Worm (Caenorhabditis elegans) whole organism, young adult: Measurements from ENCODE around the gene imp-2.

Source experiments
- B0019.2 ChIP-seq: fragments of 200-800 bp; sonication (Bioruptor generic); conservative IDR thresholded peaks from 2 replicates; pipeline ENCODE4 v1.3.6; 2022; ENCODE audit warnings: missing genetic modification reagents, missing genetic modification characterization, missing compliant biosample characterization
- B0261.1 ChIP-seq: sonication (generic microtip); optimal IDR thresholded peaks from 2 replicates; lab custom pipeline; 2016; ENCODE audit warnings: mild to moderate bottlenecking, missing genetic modification characterization, moderate library complexity, missing compliant biosample characterization
- F22D6.2 ChIP-seq: sonication (generic microtip); optimal IDR thresholded peaks from 2 replicates; lab custom pipeline; 2016; ENCODE audit warnings: mild to moderate bottlenecking, missing genetic modification characterization, missing compliant biosample characterization
- F33H1.4 ChIP-seq: fragments of 200-800 bp; sonication (Bioruptor generic); IDR thresholded peaks from 2 replicates; pipeline ENCODE4 v1.3.6; 2022; ENCODE audit warnings: missing genetic modification reagents, missing genetic modification characterization, missing compliant biosample characterization
- T07F8.4 ChIP-seq: sonication (generic microtip); optimal IDR thresholded peaks from 2 replicates; lab custom pipeline; 2016; ENCODE audit warnings: mild to moderate bottlenecking, missing genetic modification characterization, moderate library complexity, missing compliant biosample characterization
- Y56A3A.18 ChIP-seq: fragments of 200-800 bp; sonication (Bioruptor generic); IDR thresholded peaks from 2 replicates; pipeline ENCODE4 v1.3.6; 2022; ENCODE audit warnings: missing genetic modification reagents, missing genetic modification characterization, missing compliant biosample characterization
- Y67H2A.10 ChIP-seq: fragments of 200-800 bp; sonication (Bioruptor generic); conservative IDR thresholded peaks from 2 replicates; pipeline ENCODE4 v1.3.6; 2022; ENCODE audit warnings: missing genetic modification reagents, missing genetic modification characterization, missing compliant biosample characterization
- Y79H2A.3 ChIP-seq: fragments of 200-800 bp; sonication (Bioruptor generic); conservative IDR thresholded peaks from 2 replicates; pipeline ENCODE4 v1.3.6; 2022; ENCODE audit warnings: missing genetic modification reagents, missing genetic modification characterization, missing compliant biosample characterization
- ZK185.1 ChIP-seq: sonication (generic microtip); optimal IDR thresholded peaks from 2 replicates; lab custom pipeline; 2016; ENCODE audit warnings: mild to moderate bottlenecking, missing genetic modification characterization, missing compliant biosample characterization; ENCODE audit not compliant: poor library complexity, severe bottlenecking
- ama-1 ChIP-seq, 3 experiments: fragments of 150-350 bp in 1 of 3; sonication (generic microtip) in 2 of 3; optimal IDR thresholded peaks; 2 replicates each; lab custom pipeline; 2014 to 2018; ENCODE audit warnings: missing biosample characterization in 2 of 3, missing genetic modification characterization in 2 of 3, missing genetic modification reagents in 2 of 3
- attf-3 ChIP-seq: fragments of 200-800 bp; sonication (Bioruptor generic); conservative IDR thresholded peaks from 2 replicates; pipeline ENCODE4 v1.3.6; 2022; ENCODE audit warnings: missing genetic modification reagents, missing genetic modification characterization, missing compliant biosample characterization
- attf-6 ChIP-seq: fragments of 200-800 bp; sonication (Bioruptor generic); IDR thresholded peaks from 2 replicates; pipeline ENCODE4 v1.3.6; 2022; ENCODE audit warnings: missing genetic modification reagents, missing genetic modification characterization, missing compliant biosample characterization
- bed-1 ChIP-seq: fragments of 200-800 bp; sonication (Bioruptor generic); IDR thresholded peaks from 2 replicates; pipeline ENCODE4 v1.3.6; 2022; ENCODE audit warnings: missing genetic modification reagents, missing genetic modification characterization, missing compliant biosample characterization
- ceh-79 ChIP-seq: sonication (generic microtip); optimal IDR thresholded peaks from 2 replicates; lab custom pipeline; 2017; ENCODE audit warnings: mild to moderate bottlenecking, missing genetic modification characterization, missing compliant biosample characterization
- dpff-1 ChIP-seq: sonication (generic microtip); optimal IDR thresholded peaks from 2 replicates; lab custom pipeline; 2017; ENCODE audit warnings: mild to moderate bottlenecking, missing genetic modification characterization, missing compliant biosample characterization
- egl-44 ChIP-seq: fragments of 200-800 bp; sonication (Bioruptor generic); IDR thresholded peaks from 2 replicates; pipeline ENCODE4 v1.3.6; 2022; ENCODE audit warnings: missing genetic modification reagents, missing genetic modification characterization, missing compliant biosample characterization
- gei-17 ChIP-seq: fragments of 200-800 bp; sonication (Bioruptor generic); optimal IDR thresholded peaks from 2 replicates; lab custom pipeline; 2018; ENCODE audit warnings: mild to moderate bottlenecking, missing genetic modification characterization, missing compliant biosample characterization
- hlh-26 ChIP-seq: fragments of 200-800 bp; sonication (Bioruptor generic); conservative IDR thresholded peaks from 2 replicates; pipeline ENCODE4 v1.3.6; 2022; ENCODE audit warnings: missing genetic modification reagents, missing genetic modification characterization, missing compliant biosample characterization
- hsf-1 ChIP-seq: fragments of 200-800 bp; sonication (Bioruptor generic); IDR thresholded peaks from 2 replicates; pipeline ENCODE4 v1.3.6; 2022; ENCODE audit warnings: missing genetic modification reagents, missing genetic modification characterization, missing compliant biosample characterization
- lin-35 ChIP-seq, 3 experiments: fragments of 150-350 bp in 2 of 3; sonication (generic microtip) in 1 of 3; optimal IDR thresholded peaks; 2 replicates each; lab custom pipeline; 2014 to 2018; ENCODE audit warnings: missing biosample characterization in 3 of 3, missing genetic modification characterization in 3 of 3, missing genetic modification reagents in 3 of 3
- lsy-27 ChIP-seq: sonication (generic microtip); optimal IDR thresholded peaks from 2 replicates; lab custom pipeline; 2017; ENCODE audit warnings: missing genetic modification characterization, mild to moderate bottlenecking, missing compliant biosample characterization, antibody characterized with exemption, missing genotype, borderline replicate concordance; ENCODE audit not compliant: insufficient read depth
- madf-8 ChIP-seq: fragments of 200-800 bp; sonication (Bioruptor generic); conservative IDR thresholded peaks from 2 replicates; pipeline ENCODE4 v1.3.6; 2022; ENCODE audit warnings: missing genetic modification reagents, missing genetic modification characterization, missing compliant biosample characterization
- mel-28 ChIP-seq: sonication (generic microtip); optimal IDR thresholded peaks from 2 replicates; lab custom pipeline; 2016; ENCODE audit warnings: borderline replicate concordance, mild to moderate bottlenecking, missing genetic modification characterization, missing compliant biosample characterization
- nfyb-1 ChIP-seq: fragments of 200-800 bp; sonication (Bioruptor generic); IDR thresholded peaks from 2 replicates; pipeline ENCODE4 v1.3.6; 2022; ENCODE audit warnings: missing genetic modification reagents, missing genetic modification characterization, missing compliant biosample characterization
- sea-2 ChIP-seq: fragments of 200-800 bp; sonication (Bioruptor generic); IDR thresholded peaks from 2 replicates; pipeline ENCODE4 v1.3.6; 2022; ENCODE audit warnings: missing genetic modification characterization, missing compliant biosample characterization
- snpc-1.1 ChIP-seq: sonication (generic microtip); optimal IDR thresholded peaks from 2 replicates; lab custom pipeline; 2017; ENCODE audit warnings: missing genetic modification characterization, mild to moderate bottlenecking, missing compliant biosample characterization, antibody characterized with exemption, moderate library complexity, missing genotype, missing genetic modification reagents; ENCODE audit not compliant: insufficient read depth
- snpc-1.3 ChIP-seq: sonication (generic microtip); optimal IDR thresholded peaks from 2 replicates; lab custom pipeline; 2017; ENCODE audit warnings: missing genetic modification characterization, mild to moderate bottlenecking, missing compliant biosample characterization, antibody characterized with exemption, moderate library complexity, missing genotype, missing genetic modification reagents; ENCODE audit not compliant: insufficient read depth
- snpc-3.4 ChIP-seq: sonication (generic microtip); optimal IDR thresholded peaks from 2 replicates; lab custom pipeline; 2017; ENCODE audit warnings: missing genetic modification characterization, mild to moderate bottlenecking, missing compliant biosample characterization, antibody characterized with exemption, moderate library complexity, missing genotype, missing genetic modification reagents
- snpc-4 ChIP-seq, 5 experiments: fragments of 150-350 bp in 1 of 5; sonication (generic microtip) in 4 of 5; optimal IDR thresholded peaks; 2 replicates each; lab custom pipeline; 2014 to 2018; ENCODE audit warnings: missing genetic modification characterization in 5 of 5, missing biosample characterization in 3 of 5, antibody characterized with exemption in 2 of 5, mild to moderate bottlenecking in 2 of 5, missing compliant biosample characterization in 2 of 5, missing genotype in 2 of 5, moderate library complexity in 2 of 5, missing genetic modification reagents in 1 of 5
- unc-130 ChIP-seq: sonication (generic microtip); optimal IDR thresholded peaks from 2 replicates; lab custom pipeline; 2016; ENCODE audit warnings: missing genetic modification reagents, missing genetic modification characterization, missing compliant biosample characterization
- zfh-2 ChIP-seq: fragments of 200-800 bp; sonication (Bioruptor generic); conservative IDR thresholded peaks from 2 replicates; pipeline ENCODE4 v1.3.6; 2022; ENCODE audit warnings: missing genetic modification reagents, missing genetic modification characterization, missing compliant biosample characterization
- ztf-3 ChIP-seq: fragments of 200-800 bp; sonication (Bioruptor generic); optimal IDR thresholded peaks from 2 replicates; lab custom pipeline; 2018; ENCODE audit warnings: mild to moderate bottlenecking, missing genetic modification characterization, missing compliant biosample characterization

Gene imp-2

DNA sequence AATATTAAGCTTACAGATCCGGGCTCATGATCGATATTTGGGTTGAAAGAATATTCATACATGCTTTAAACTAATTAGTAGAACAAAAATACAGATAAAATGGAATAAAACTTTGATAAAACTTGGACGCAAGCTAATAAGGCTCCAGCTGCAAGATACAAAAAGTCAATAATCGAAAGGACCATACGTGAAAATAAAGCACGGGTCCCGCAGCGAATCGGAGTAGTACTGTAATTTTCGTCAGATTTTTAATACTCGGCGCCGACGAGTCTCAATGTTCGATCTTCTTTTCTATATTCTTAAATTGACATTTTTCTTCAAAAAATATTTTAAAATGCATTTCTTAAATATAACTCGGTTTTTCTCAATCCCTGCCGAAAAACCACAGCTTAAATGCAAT lies 6.0 kb upstream of the imp-2 start, which contains the start of gene spo-11 (continued):
- TF ChIP-seq Y67H2A.10 (GFP tag; lab: Robert Waterston, UW): no peak
- TF ChIP-seq bed-1 (GFP tag; lab: Robert Waterston, UW): no peak
- peak; percentile 92 for TF ChIP-seq F33H1.4
- peak; percentile 48 for TF ChIP-seq madf-8 (GFP tag; lab: Robert Waterston, UW)
- no peak for TF ChIP-seq attf-3 (GFP tag; lab: Robert Waterston, UW)
- TF ChIP-seq, all 124 proteins: peak for 9

- TF ChIP-seq ama-1 (optimal IDR thresholded peaks at IDR 0.05; lab: Kevin White, UChicago) (peak; percentile 5), ama-1 (GFP tag; optimal IDR thresholded peaks at IDR 0.05; lab: Kevin White, UChicago) (no peak), mel-28 (tag; lab: Kevin White, UChicago) (no peak), hsf-1 (GFP tag; lab: Robert Waterston, UW) (no peak), snpc-1.1 (tag; lab: Kevin White, UChicago) (no peak)
These were observed 1.4 kb upstream of the imp-2 start for ce11 chrIV:11119972-11120562.

DNA sequence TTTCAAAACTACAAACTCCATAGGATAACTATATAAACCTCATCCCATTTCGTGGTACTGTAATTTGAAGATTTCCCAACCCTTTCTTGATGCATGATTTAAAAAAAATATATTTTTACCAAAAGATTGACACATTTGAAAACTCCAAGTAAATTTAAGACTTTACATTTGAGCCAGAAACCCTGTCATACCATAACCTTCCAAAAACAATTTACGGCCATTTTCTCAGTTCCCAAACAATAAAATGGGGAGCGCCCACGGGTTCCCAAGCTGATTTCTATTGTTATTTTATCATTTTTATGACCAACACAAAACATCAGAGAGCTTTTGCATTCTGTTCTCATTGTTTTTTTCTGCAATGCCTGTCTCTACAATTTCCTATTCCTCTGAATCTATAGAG lies 6.0 kb downstream of the imp-2 start, which contains the start of gene clc-9:
Gene clc-9 (plus strand): TSS at position 301 of the 400 bp plus-strand sequence.
- TF ChIP-seq F22D6.2 (tag; lab: Kevin White, UChicago) (no peak), Y79H2A.3 (GFP tag; lab: Robert Waterston, UW) (no peak), Y67H2A.10 (GFP tag; lab: Robert Waterston, UW) (no peak), ceh-79 (tag; lab: Kevin White, UChicago) (no peak), snpc-4 (GFP tag; optimal IDR thresholded peaks at IDR 0.05; lab: Kevin White, UChicago) (no peak), snpc-4 (tag; optimal IDR thresholded peaks at IDR 0.05; lab: Kevin White, UChicago) (no peak), dpff-1 (tag; lab: Kevin White, UChicago) (no peak), nfyb-1 (GFP tag; lab: Robert Waterston, UW) (no peak), lin-35 (GFP tag; optimal IDR thresholded peaks at IDR 0.05; lab: Kevin White, UChicago) (no peak), attf-6 (GFP tag; lab: Robert Waterston, UW) (no peak), snpc-1.3 (tag; lab: Kevin White, UChicago) (no peak)

DNA sequence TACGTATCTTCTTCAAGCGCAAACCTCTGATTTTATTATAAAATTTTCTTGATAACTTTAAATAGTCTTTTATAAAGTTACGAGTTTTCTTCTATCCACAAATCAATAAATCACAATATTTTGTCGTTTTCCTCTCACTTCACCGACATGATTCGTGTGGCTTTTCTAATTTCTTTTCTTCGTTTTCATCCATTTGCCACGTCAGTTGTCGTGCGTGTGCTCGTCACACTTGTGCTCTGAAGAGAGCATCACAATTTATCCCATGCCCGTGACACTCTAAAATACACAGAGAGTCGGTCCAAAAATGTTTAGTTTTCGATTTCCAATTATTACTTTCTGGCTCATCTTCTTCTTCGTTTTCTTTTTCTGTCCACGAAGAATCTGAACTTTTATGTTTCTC lies 6.8 kb downstream of the imp-2 start:
- no peak for TF ChIP-seq egl-44
- no peak for TF ChIP-seq gei-17 (GFP tag; lab: Kevin White, UChicago)
- TF ChIP-seq Y56A3A.18 (GFP tag; lab: Robert Waterston, UW): no peak
- no peak for TF ChIP-seq hlh-26
- no peak for TF ChIP-seq ztf-3 (GFP tag; lab: Kevin White, UChicago)
- no peak for TF ChIP-seq T07F8.4
- no peak for TF ChIP-seq B0261.1
- no peak for TF ChIP-seq snpc-3.4 (tag; lab: Kevin White, UChicago)
- no peak for TF ChIP-seq dpff-1 (tag; lab: Kevin White, UChicago)
- TF ChIP-seq ZK185.1: no peak
- TF ChIP-seq sea-2 (GFP tag; lab: Robert Waterston, UW): no peak
- TF ChIP-seq B0019.2 (GFP tag; lab: Robert Waterston, UW): no peak
- no peak for TF ChIP-seq zfh-2 (GFP tag; lab: Robert Waterston, UW)
- no peak for TF ChIP-seq unc-130 (GFP tag; lab: Kevin White, UChicago)
- no peak for TF ChIP-seq lsy-27 (tag; lab: Kevin White, UChicago)
